Fruit fly (Drosophila melanogaster): ENCODE results near the gene Gug.

The Gug gene

dm6 chr3L:8455015-8455908, 5.5 kb downstream of the Gug start (continued):
- no peak for TF ChIP-seq stwl (tag; optimal IDR thresholded peaks at IDR 0.05)
- peak; percentile 46 to 54 for TF ChIP-seq Trl (optimal IDR thresholded peaks at IDR 0.05)
- peak; percentile 61 for TF ChIP-seq Trl (GFP tag; optimal IDR thresholded peaks at IDR 0.05)
- TF ChIP-seq CG8478 (optimal IDR thresholded peaks at IDR 0.05), result no peak
- TF ChIP-seq CG7357 (GFP tag; IDR thresholded peaks at IDR 0.05), result peak; percentile 55; the same call in 1 of the 3 replicates
- no peak for TF ChIP-seq NC2α (GFP tag; optimal IDR thresholded peaks at IDR 0.05)
- no peak for TF ChIP-seq Scr (GFP tag; IDR thresholded peaks at IDR 0.05; ENCODE audit: partially characterized antibody)
- TF ChIP-seq gem (tag; optimal IDR thresholded peaks at IDR 0.05), result peak; percentile 93
- peak; percentile 94 for TF ChIP-seq nmo (GFP tag; optimal IDR thresholded peaks at IDR 0.05)
- peak; percentile 96 for TF ChIP-seq CG31441 (GFP tag; IDR thresholded peaks at IDR 0.05)
- TF ChIP-seq abd-A (tag; optimal IDR thresholded peaks at IDR 0.05), result peak; percentile 32
- no peak; the same call in 1 of the 2 replicates for TF ChIP-seq ara (GFP tag; IDR thresholded peaks at IDR 0.05)
- TF ChIP-seq klu (GFP tag; IDR thresholded peaks at IDR 0.05), result peak; percentile 47; the same call in 1 of the 2 replicates
- TF ChIP-seq B-H2 (GFP tag; optimal IDR thresholded peaks at IDR 0.05), result peak; percentile 35
- TF ChIP-seq CG7271 (tag; optimal IDR thresholded peaks at IDR 0.05), result peak; percentile 42
- peak; percentile 53 for TF ChIP-seq CG10462 (GFP tag; optimal IDR thresholded peaks at IDR 0.05)
- peak; percentile 81 for TF ChIP-seq CG15601 (tag; optimal IDR thresholded peaks at IDR 0.05)
- TF ChIP-seq CG9876 (GFP tag; optimal IDR thresholded peaks at IDR 0.05), result no peak
- peak; percentile 63 for TF ChIP-seq H2.0 (GFP tag; IDR thresholded peaks at IDR 0.05)
- TF ChIP-seq CG14965 (GFP tag; optimal IDR thresholded peaks at IDR 0.05; ENCODE audit: borderline replicate concordance), result no peak
- peak; percentile 90 for TF ChIP-seq unpg (GFP tag; optimal IDR thresholded peaks at IDR 0.05)
- no peak for TF ChIP-seq CG4617 (GFP tag; optimal IDR thresholded peaks at IDR 0.05; ENCODE audit: borderline replicate concordance)
- no peak for TF ChIP-seq Dref (GFP tag; IDR thresholded peaks at IDR 0.05)
- peak; percentile 67; the same call in 1 of the 3 replicates for TF ChIP-seq Mrtf (GFP tag; IDR thresholded peaks at IDR 0.05)
- TF ChIP-seq CG43689 (GFP tag; IDR thresholded peaks at IDR 0.05), result peak; percentile 13; the same call in 1 of the 2 replicates
- peak; percentile 71 for TF ChIP-seq CG2875 (GFP tag; optimal IDR thresholded peaks at IDR 0.05)
- no peak for TF ChIP-seq hb (GFP tag; IDR thresholded peaks at IDR 0.05; ENCODE audit: partially characterized antibody)
- TF ChIP-seq gro (GFP tag; optimal IDR thresholded peaks at IDR 0.05), result peak; percentile 62
- TF ChIP-seq zf30C (GFP tag; optimal IDR thresholded peaks at IDR 0.05), result no peak
- TF ChIP-seq zen (tag; optimal IDR thresholded peaks at IDR 0.05), result peak; percentile 74
- TF ChIP-seq CG2678 (tag; optimal IDR thresholded peaks at IDR 0.05), result peak; percentile 96
- TF ChIP-seq CG3847 (GFP tag; IDR thresholded peaks at IDR 0.05), result peak; percentile 75
- TF ChIP-seq CG18599 (GFP tag; optimal IDR thresholded peaks at IDR 0.05), result peak; percentile 97
- TF ChIP-seq Xrp1 (GFP tag; IDR thresholded peaks at IDR 0.05), result peak; percentile 83
- peak; percentile 40 for TF ChIP-seq Bdp1 (GFP tag; optimal IDR thresholded peaks at IDR 0.05)
- peak; percentile 37; the same call in 1 of the 2 replicates for TF ChIP-seq CG4360 (GFP tag; IDR thresholded peaks at IDR 0.05)
- TF ChIP-seq inv (GFP tag; IDR thresholded peaks at IDR 0.05; ENCODE audit: partially characterized antibody), result no peak
- TF ChIP-seq pan (optimal IDR thresholded peaks at IDR 0.05), result no peak
- peak in 1 of 2 experiments; percentile 85 for TF ChIP-seq pan (GFP tag; optimal IDR thresholded peaks at IDR 0.05 in 1 of 2, IDR thresholded peaks at IDR 0.05 in 1 of 2)
- TF ChIP-seq Deaf1 (tag; optimal IDR thresholded peaks at IDR 0.05), result peak; percentile 98
- TF ChIP-seq sob (GFP tag; IDR thresholded peaks at IDR 0.05), result peak; percentile 80
- peak; percentile 55 for TF ChIP-seq Camta (GFP tag; optimal IDR thresholded peaks at IDR 0.05)
- peak; percentile 44 for TF ChIP-seq vfl (GFP tag; optimal IDR thresholded peaks at IDR 0.05)
- no peak for TF ChIP-seq CG16779 (GFP tag; IDR thresholded peaks at IDR 0.05)
- peak; percentile 80 for TF ChIP-seq crol (GFP tag; IDR thresholded peaks at IDR 0.05)
- peak in 1 of 2 experiments; percentile 94 for TF ChIP-seq Eip74EF (GFP tag; optimal IDR thresholded peaks at IDR 0.05)
- peak; percentile 37 for TF ChIP-seq CG33213 (GFP tag; optimal IDR thresholded peaks at IDR 0.05)
- peak; percentile 80 for TF ChIP-seq Vsx1 (GFP tag; optimal IDR thresholded peaks at IDR 0.05)
- no peak for TF ChIP-seq sima (GFP tag; optimal IDR thresholded peaks at IDR 0.05)

All from whole organism, embryonic.